Fruit fly (Drosophila melanogaster): Measurements from ENCODE around the gene CapaR.

CapaR gene

DNA sequence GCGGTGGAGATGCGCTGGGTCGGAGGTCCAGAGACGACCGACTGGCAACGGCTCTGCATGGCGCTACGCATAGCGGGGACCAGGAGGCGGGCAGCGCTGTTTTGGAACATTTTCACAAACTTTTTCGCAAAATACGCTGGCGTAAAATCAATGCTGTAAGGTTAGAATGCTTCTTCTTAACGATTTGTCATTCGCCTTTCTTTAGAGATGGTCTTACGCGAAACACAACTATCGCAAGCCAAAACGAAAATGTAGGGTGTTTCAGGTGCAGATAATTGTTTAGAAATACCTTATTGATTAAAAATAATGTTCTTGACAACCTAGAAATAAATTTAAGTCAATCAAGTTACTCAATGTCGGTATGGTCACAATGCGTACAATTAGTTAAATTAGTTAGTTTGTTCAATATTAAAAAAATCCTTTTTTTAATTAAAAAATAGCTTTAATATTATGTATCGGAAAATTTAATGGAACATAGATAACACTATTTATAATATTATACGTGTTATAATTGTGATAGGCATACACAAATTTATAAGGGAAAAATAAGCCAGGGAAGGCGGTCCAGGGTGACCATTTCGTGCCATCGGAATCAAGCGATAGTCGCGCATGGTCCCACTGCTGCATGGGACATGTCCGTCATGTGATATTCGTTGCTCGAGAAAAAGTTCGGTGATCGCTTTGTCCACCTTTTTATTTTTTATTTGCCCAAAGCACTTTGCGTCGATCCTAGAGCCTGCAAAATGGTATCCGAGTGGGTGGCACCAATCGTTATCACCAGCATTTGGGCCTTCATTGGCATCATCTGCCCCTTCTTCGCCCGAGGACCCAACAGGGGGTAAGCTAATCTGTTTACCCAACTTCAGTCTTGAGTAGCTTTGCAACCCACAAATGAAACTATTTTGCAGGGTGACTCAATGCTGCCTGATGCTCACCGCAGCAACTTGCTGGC is 22.5 kb downstream of the CapaR start, which contains the start of the genes COX8 and VhaM9.7-b (continued):
- TF ChIP-seq Trl (optimal IDR thresholded peaks at IDR 0.05) (no peak), Trl (GFP tag; optimal IDR thresholded peaks at IDR 0.05) (peak; percentile 70), CG5953 (GFP tag; IDR thresholded peaks at IDR 0.05) (no peak), chm (GFP tag; IDR thresholded peaks at IDR 0.05) (no peak), gem (tag; optimal IDR thresholded peaks at IDR 0.05) (no peak), fu2 (GFP tag; optimal IDR thresholded peaks at IDR 0.05) (peak; percentile 2), CG6765 (GFP tag; optimal IDR thresholded peaks at IDR 0.05) (no peak), cas (GFP tag; IDR thresholded peaks at IDR 0.05) (no peak), ato (GFP tag; IDR thresholded peaks at IDR 0.05; ENCODE audit: partially characterized antibody) (peak; percentile 48; the same call in 1 of the 2 replicates), esg (GFP tag; conservative IDR thresholded peaks at IDR 0.05) (peak; percentile 64), Mad (GFP tag; optimal IDR thresholded peaks at IDR 0.05) (no peak), chinmo (GFP tag; IDR thresholded peaks at IDR 0.05; ENCODE audit: partially characterized antibody) (0 out of 4 replicates have a peak, but pooled peaks have one; percentile 63), ATbp (GFP tag; optimal IDR thresholded peaks at IDR 0.05) (no peak), dati (GFP tag; IDR thresholded peaks at IDR 0.05) (no peak), cwo (GFP tag; optimal IDR thresholded peaks at IDR 0.05) (no peak), Adf1 (GFP tag; IDR thresholded peaks at IDR 0.05) (no peak), sc (optimal IDR thresholded peaks at IDR 0.05) (no peak), sc (GFP tag; optimal IDR thresholded peaks at IDR 0.05) (no peak), CG10565 (GFP tag; optimal IDR thresholded peaks at IDR 0.05) (no peak), CG8944 (GFP tag; optimal IDR thresholded peaks at IDR 0.05) (peak; percentile 58), CG11247 (GFP tag; IDR thresholded peaks at IDR 0.05) (no peak), Mrtf (GFP tag; IDR thresholded peaks at IDR 0.05) (no peak), CG7556 (GFP tag; optimal IDR thresholded peaks at IDR 0.05) (no peak), CG13296 (GFP tag; optimal IDR thresholded peaks at IDR 0.05) (peak; percentile 23), sna (GFP tag; IDR thresholded peaks at IDR 0.05; ENCODE audit: partially characterized antibody) (no peak; the same call in 1 of the 2 replicates), Ravus (GFP tag; IDR thresholded peaks at IDR 0.05) (peak; percentile 1; the same call in 1 of the 2 replicates), Nf-YC (tag; optimal IDR thresholded peaks at IDR 0.05) (peak; percentile 63), HLHmδ (GFP tag; optimal IDR thresholded peaks at IDR 0.05) (no peak), tup (GFP tag; optimal IDR thresholded peaks at IDR 0.05) (no peak), slp2 (GFP tag; optimal IDR thresholded peaks at IDR 0.05) (peak; percentile 2), CG14710 (tag; optimal IDR thresholded peaks at IDR 0.05) (peak; percentile 82), en (GFP tag; optimal IDR thresholded peaks at IDR 0.05) (no peak), CG12769 (tag; optimal IDR thresholded peaks at IDR 0.05) (peak; percentile 56), CkIIα-i1 (GFP tag; IDR thresholded peaks at IDR 0.05) (no peak), B-H2 (GFP tag; optimal IDR thresholded peaks at IDR 0.05) (peak; percentile 67), Meics (GFP tag; optimal IDR thresholded peaks at IDR 0.05) (no peak), CG11696 (GFP tag; IDR thresholded peaks at IDR 0.05) (no peak), CG9817 (tag; optimal IDR thresholded peaks at IDR 0.05) (no peak), Fer1 (GFP tag; optimal IDR thresholded peaks at IDR 0.05) (no peak), Six4 (GFP tag; optimal IDR thresholded peaks at IDR 0.05) (peak; percentile 54), bab2 (GFP tag; optimal IDR thresholded peaks at IDR 0.05) (peak; percentile 49), Hr39 (optimal IDR thresholded peaks at IDR 0.05) (no peak), CG8388 (GFP tag; optimal IDR thresholded peaks at IDR 0.05) (no peak), fru (optimal IDR thresholded peaks at IDR 0.05) (no peak), CG17328 (GFP tag; IDR thresholded peaks at IDR 0.05) (0 out of 2 replicates have a peak, but pooled peaks have one; percentile 6), Rfx (GFP tag; IDR thresholded peaks at IDR 0.05) (peak; percentile 74), CG10147 (GFP tag; optimal IDR thresholded peaks at IDR 0.05) (no peak), CG11093 (GFP tag; IDR thresholded peaks at IDR 0.05) (no peak), dmrt11E (tag; optimal IDR thresholded peaks at IDR 0.05) (peak; percentile 58), CG2889 (GFP tag; IDR thresholded peaks at IDR 0.05) (0 out of 3 replicates have a peak, but pooled peaks have one; percentile 22)

Data from whole organism, embryonic.